Worm (Caenorhabditis elegans): ENCODE data around the gene F13H10.5.

- TF ChIP-seq klf-2 (GFP tag; conservative IDR thresholded peaks at IDR 0.05) (peak; percentile 97), med-1 (GFP tag; optimal IDR thresholded peaks at IDR 0.05; ENCODE audit: insufficient read depth) (peak; percentile 94), flt-1 (GFP tag; IDR thresholded peaks at IDR 0.05) (peak; percentile 99)
These were observed 35.1 kb downstream of the F13H10.5 start for ce11 chrIV:11025941-11026340.
